Fruit fly (Drosophila melanogaster) whole organism, embryonic: ENCODE measurements around the gene mRpL46.

Experiments used
- CG18476 ChIP-seq: fragments of 200-800 bp; sonication (Bioruptor generic); optimal IDR thresholded peaks from 2 replicates; lab custom pipeline; 2016; ENCODE audit warnings: missing biosample characterization, mild to moderate bottlenecking, missing genetic modification characterization
- CG8089 ChIP-seq: fragments of 200-800 bp; sonication (Bioruptor generic); optimal IDR thresholded peaks from 3 replicates; lab custom pipeline; 2016; ENCODE audit warnings: missing biosample characterization, missing genetic modification characterization
- CG8478 ChIP-seq: fragments of >200 bp; optimal IDR thresholded peaks from 2 replicates; lab custom pipeline; 2018
- HHEX ChIP-seq: fragments of 200-800 bp; sonication (Bioruptor generic); optimal IDR thresholded peaks from 3 replicates; lab custom pipeline; 2017; ENCODE audit warnings: missing biosample characterization, mild to moderate bottlenecking, missing genetic modification characterization, missing genetic modification reagents
- Usf ChIP-seq: fragments of 200-800 bp; sonication (Bioruptor generic); optimal IDR thresholded peaks from 2 replicates; lab custom pipeline; 2017; ENCODE audit warnings: missing genotype, missing biosample characterization, missing genetic modification characterization
- jumu ChIP-seq: fragments of 200-800 bp; sonication (Bioruptor generic); optimal IDR thresholded peaks from 3 replicates; lab custom pipeline; 2016; ENCODE audit warnings: missing biosample characterization, missing genetic modification characterization

DNA sequence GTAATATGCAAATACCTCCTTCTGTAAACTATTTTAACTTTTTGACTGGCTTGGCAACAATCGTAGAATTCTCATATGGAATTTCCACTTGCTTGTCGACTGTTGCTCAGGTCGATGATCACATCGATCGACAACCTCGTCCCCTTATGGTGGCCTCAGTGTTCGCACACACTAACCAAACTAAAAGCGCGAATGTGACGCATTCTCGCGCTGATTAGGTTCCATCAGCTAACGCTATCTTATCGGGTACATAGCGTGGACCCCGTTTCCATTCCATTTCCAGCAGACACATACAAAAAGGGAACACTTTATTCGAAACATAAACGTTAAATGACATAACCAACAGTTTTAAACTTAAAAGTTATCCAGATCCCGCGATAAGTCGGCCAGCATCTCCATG is 12.1 kb downstream of the mRpL46 start:
- TF ChIP-seq CG8478: no peak
- no peak for TF ChIP-seq CG8089 (GFP tag; lab: Kevin White, UChicago)
- TF ChIP-seq CG18476 (GFP tag; lab: Kevin White, UChicago): no peak
- TF ChIP-seq jumu (GFP tag; lab: Kevin White, UChicago): no peak
- TF ChIP-seq HHEX (GFP tag; lab: Kevin White, UChicago): no peak
- TF ChIP-seq Usf (GFP tag; lab: Kevin White, UChicago): no peak
